Fruit fly (Drosophila melanogaster): ENCODE results near the gene pns.

Gene pns

dm6 chr3L:1587140-1587849 is 50.4 kb downstream of the pns start (continued):
- TF ChIP-seq CG16813 (GFP tag; IDR thresholded peaks at IDR 0.05; ENCODE audit: partially characterized antibody) (no peak), CG2129 (GFP tag; IDR thresholded peaks at IDR 0.05; ENCODE audit: partially characterized antibody) (no peak), CG16815 (GFP tag; optimal IDR thresholded peaks at IDR 0.05) (peak; percentile 42), sd (tag; optimal IDR thresholded peaks at IDR 0.05) (no peak), CG10209 (GFP tag; optimal IDR thresholded peaks at IDR 0.05) (peak; percentile 70), otp (GFP tag; IDR thresholded peaks at IDR 0.05) (peak; percentile 89), Drgx (GFP tag; IDR thresholded peaks at IDR 0.05) (peak; percentile 82), CG7786 (GFP tag; optimal IDR thresholded peaks at IDR 0.05) (peak; percentile 80), Neu2 (GFP tag; optimal IDR thresholded peaks at IDR 0.05; ENCODE audit: borderline replicate concordance) (no peak), CG14965 (GFP tag; optimal IDR thresholded peaks at IDR 0.05; ENCODE audit: borderline replicate concordance) (peak; percentile 55), CG18476 (GFP tag; optimal IDR thresholded peaks at IDR 0.05) (peak; percentile 51), Sin3A (optimal IDR thresholded peaks at IDR 0.05) (no peak), CG6654 (GFP tag; optimal IDR thresholded peaks at IDR 0.05) (peak; percentile 57), CG18599 (GFP tag; optimal IDR thresholded peaks at IDR 0.05) (peak; percentile 84), CG4328 (GFP tag; optimal IDR thresholded peaks at IDR 0.05) (peak; percentile 64), CG9215 (GFP tag; IDR thresholded peaks at IDR 0.05) (peak; percentile 82), unc-4 (GFP tag; IDR thresholded peaks at IDR 0.05; ENCODE audit: partially characterized antibody) (no peak), Atf6 (GFP tag; IDR thresholded peaks at IDR 0.05) (peak; percentile 88), trh (GFP tag; optimal IDR thresholded peaks at IDR 0.05) (peak; percentile 65), br (optimal IDR thresholded peaks at IDR 0.05) (no peak), gt (GFP tag; IDR thresholded peaks at IDR 0.05) (peak; percentile 52; the same call in 1 of the 2 replicates), danr (GFP tag; IDR thresholded peaks at IDR 0.05) (0 out of 2 replicates have a peak, but pooled peaks have one; percentile 41), unpg (GFP tag; optimal IDR thresholded peaks at IDR 0.05) (peak; percentile 84), maf-S (GFP tag; optimal IDR thresholded peaks at IDR 0.05) (peak; percentile 77), Lpt (GFP tag; optimal IDR thresholded peaks at IDR 0.05) (no peak), CG8478 (optimal IDR thresholded peaks at IDR 0.05) (no peak), CG15696 (tag; optimal IDR thresholded peaks at IDR 0.05) (peak; percentile 69), CG7357 (GFP tag; IDR thresholded peaks at IDR 0.05) (peak; percentile 72), CG12659 (GFP tag; optimal IDR thresholded peaks at IDR 0.05) (peak; percentile 74), CG43689 (GFP tag; IDR thresholded peaks at IDR 0.05) (peak; percentile 78), pho (GFP tag; optimal IDR thresholded peaks at IDR 0.05) (peak; percentile 75), CG10274 (GFP tag; optimal IDR thresholded peaks at IDR 0.05) (peak; percentile 74), nmo (GFP tag; optimal IDR thresholded peaks at IDR 0.05) (peak; percentile 59), jing (GFP tag; optimal IDR thresholded peaks at IDR 0.05) (peak; percentile 29), CG13624 (GFP tag; optimal IDR thresholded peaks at IDR 0.05) (peak; percentile 87), bigmax (GFP tag; optimal IDR thresholded peaks at IDR 0.05) (no peak), CG2120 (GFP tag; optimal IDR thresholded peaks at IDR 0.05) (peak; percentile 89), ap (GFP tag; IDR thresholded peaks at IDR 0.05) (peak; percentile 63), pros (GFP tag; optimal IDR thresholded peaks at IDR 0.05) (no peak), usp (GFP tag; optimal IDR thresholded peaks at IDR 0.05) (no peak), CG33557 (GFP tag; optimal IDR thresholded peaks at IDR 0.05) (peak; percentile 9), CG12071 (GFP tag; optimal IDR thresholded peaks at IDR 0.05) (peak; percentile 90), toy (GFP tag; IDR thresholded peaks at IDR 0.05) (peak; percentile 82), CG11085 (GFP tag; IDR thresholded peaks at IDR 0.05) (peak; percentile 86), tin (GFP tag; optimal IDR thresholded peaks at IDR 0.05) (peak; percentile 90), CG30431 (GFP tag; optimal IDR thresholded peaks at IDR 0.05) (peak; percentile 76), ab (GFP tag; optimal IDR thresholded peaks at IDR 0.05) (peak; percentile 69), CG6765 (GFP tag; optimal IDR thresholded peaks at IDR 0.05) (peak; percentile 76), sc (optimal IDR thresholded peaks at IDR 0.05) (no peak), sc (GFP tag; optimal IDR thresholded peaks at IDR 0.05) (no peak), sob (GFP tag; IDR thresholded peaks at IDR 0.05) (peak; percentile 91)

Data from whole organism, embryonic.